Worm (Caenorhabditis elegans) whole organism, L4 larva: ENCODE data around the gene col-83.

Source experiments
- ZK546.5 ChIP-seq, 2 experiments: sonication (generic microtip); optimal IDR thresholded peaks; 2 replicates each; lab custom pipeline; 2017; ENCODE audit warnings: missing biosample characterization in 2 of 2, missing genetic modification characterization in 2 of 2
- ama-1 ChIP-seq: fragments of 150-350 bp; optimal IDR thresholded peaks from 2 replicates; lab custom pipeline; 2014; ENCODE audit warnings: inconsistent platforms, mixed read lengths
- jun-1 ChIP-seq: fragments of 150-350 bp; optimal IDR thresholded peaks from 2 replicates; lab custom pipeline; 2014; ENCODE audit warnings: missing biosample characterization, missing genetic modification reagents, missing genetic modification characterization
- pha-4 ChIP-seq, 2 experiments: fragments of 150-350 bp in 1 of 2; fragments of 200-800 bp in 1 of 2; sonication (Bioruptor generic) in 1 of 2; IDR thresholded peaks in 1 of 2; optimal IDR thresholded peaks in 1 of 2; 2 replicates each; pipeline versions ENCODE4 v1.3.6 to Lab custom; 2014 to 2022; ENCODE audit warnings: missing genetic modification characterization in 2 of 2, missing genetic modification reagents in 2 of 2, missing biosample characterization in 1 of 2, missing compliant biosample characterization in 1 of 2

ce11 chrII:11045872-11046271 is at the start of gene col-83:
- TF ChIP-seq ama-1 = no peak
- no peak for TF ChIP-seq jun-1 (tag; lab: Kevin White, UChicago)
- no peak for TF ChIP-seq pha-4 (GFP tag; IDR thresholded peaks at IDR 0.05; lab: Robert Waterston, UW)
- TF ChIP-seq pha-4 (tag; optimal IDR thresholded peaks at IDR 0.05; lab: Kevin White, UChicago) = no peak
- no peak for TF ChIP-seq ZK546.5 (tag; optimal IDR thresholded peaks at IDR 0.05; lab: Kevin White, UChicago)
